Worm (Caenorhabditis elegans): ENCODE data around the gene C17F4.12.

- TF ChIP-seq snpc-4 (GFP tag; optimal IDR thresholded peaks at IDR 0.05) (no peak), snpc-4 (tag; optimal IDR thresholded peaks at IDR 0.05) (peak in 1 of 4 experiments; percentile 68), D2030.7 (GFP tag; IDR thresholded peaks at IDR 0.05) (no peak), die-1 (tag; optimal IDR thresholded peaks at IDR 0.05) (no peak), pha-4 (tag; optimal IDR thresholded peaks at IDR 0.05) (no peak), ekl-4 (GFP tag; IDR thresholded peaks at IDR 0.05) (no peak), Y56A3A.18 (GFP tag; IDR thresholded peaks at IDR 0.05) (no peak), B0019.2 (GFP tag; conservative IDR thresholded peaks at IDR 0.05) (no peak), hlh-26 (GFP tag; conservative IDR thresholded peaks at IDR 0.05) (no peak), attf-6 (GFP tag; IDR thresholded peaks at IDR 0.05) (no peak), lin-40 (tag; optimal IDR thresholded peaks at IDR 0.05) (no peak), ztf-22 (GFP tag; optimal IDR thresholded peaks at IDR 0.05) (no peak), nfya-1 (tag; optimal IDR thresholded peaks at IDR 0.05; ENCODE audit: borderline replicate concordance, insufficient read depth) (no peak)
These were observed 48.2 kb downstream of the C17F4.12 start for ce11 chrII:3195739-3196138.
